Worm (Caenorhabditis elegans) whole organism, young adult: ENCODE measurements around the gene set-31.
A peak's percentile ranks its signal among the peaks of the same experiment; 100 is the strongest.

Source experiments
- D2030.7 ChIP-seq: fragments of 200-800 bp; sonication (Bioruptor generic); IDR thresholded peaks from 2 replicates; pipeline ENCODE4 v1.3.6; 2022; ENCODE audit warnings: missing genetic modification reagents, missing genetic modification characterization, missing compliant biosample characterization
- F22D6.2 ChIP-seq: sonication (generic microtip); optimal IDR thresholded peaks from 2 replicates; lab custom pipeline; 2016; ENCODE audit warnings: mild to moderate bottlenecking, missing genetic modification characterization, missing compliant biosample characterization
- F57A8.1 ChIP-seq: fragments of 200-800 bp; sonication (Bioruptor generic); optimal IDR thresholded peaks from 2 replicates; lab custom pipeline; 2018; ENCODE audit warnings: mild to moderate bottlenecking, missing genetic modification characterization, moderate library complexity, missing compliant biosample characterization
- Y67H2A.10 ChIP-seq: fragments of 200-800 bp; sonication (Bioruptor generic); conservative IDR thresholded peaks from 2 replicates; pipeline ENCODE4 v1.3.6; 2022; ENCODE audit warnings: missing genetic modification reagents, missing genetic modification characterization, missing compliant biosample characterization
- Y79H2A.3 ChIP-seq: fragments of 200-800 bp; sonication (Bioruptor generic); conservative IDR thresholded peaks from 2 replicates; pipeline ENCODE4 v1.3.6; 2022; ENCODE audit warnings: missing genetic modification reagents, missing genetic modification characterization, missing compliant biosample characterization
- Y95B8A.8 ChIP-seq: fragments of 200-800 bp; sonication (Bioruptor generic); IDR thresholded peaks from 2 replicates; pipeline ENCODE4 v1.3.6; 2022; ENCODE audit warnings: missing genetic modification reagents, missing genetic modification characterization, missing compliant biosample characterization
- ama-1 ChIP-seq, 3 experiments: fragments of 150-350 bp in 1 of 3; sonication (generic microtip) in 2 of 3; optimal IDR thresholded peaks; 2 replicates each; lab custom pipeline; 2014 to 2018; ENCODE audit warnings: missing biosample characterization in 2 of 3, missing genetic modification characterization in 2 of 3, missing genetic modification reagents in 2 of 3
- aptf-2 ChIP-seq: fragments of 200-800 bp; sonication (Bioruptor generic); conservative IDR thresholded peaks from 2 replicates; pipeline ENCODE4 v1.3.6; 2022; ENCODE audit warnings: missing genetic modification reagents, missing genetic modification characterization, missing compliant biosample characterization
- athp-1 ChIP-seq: sonication (generic microtip); optimal IDR thresholded peaks from 2 replicates; lab custom pipeline; 2017; ENCODE audit warnings: mild to moderate bottlenecking, missing genetic modification characterization, missing compliant biosample characterization
- attf-6 ChIP-seq: fragments of 200-800 bp; sonication (Bioruptor generic); IDR thresholded peaks from 2 replicates; pipeline ENCODE4 v1.3.6; 2022; ENCODE audit warnings: missing genetic modification reagents, missing genetic modification characterization, missing compliant biosample characterization
- cebp-1 ChIP-seq, 2 experiments: fragments of 200-800 bp in 1 of 2; sonication (Bioruptor generic) in 1 of 2; sonication (generic microtip) in 1 of 2; IDR thresholded peaks in 1 of 2; optimal IDR thresholded peaks in 1 of 2; 2 replicates each; pipeline versions ENCODE4 v1.3.6 to Lab custom; 2017 to 2022; ENCODE audit warnings: missing compliant biosample characterization in 2 of 2, missing genetic modification characterization in 2 of 2, mild to moderate bottlenecking in 1 of 2, missing genetic modification reagents in 1 of 2, moderate library complexity in 1 of 2
- ceh-100 ChIP-seq: fragments of 200-800 bp; sonication (Bioruptor generic); IDR thresholded peaks from 2 replicates; pipeline ENCODE4 v1.3.6; 2022; ENCODE audit warnings: missing genetic modification reagents, missing genetic modification characterization, missing compliant biosample characterization
- ceh-79 ChIP-seq: sonication (generic microtip); optimal IDR thresholded peaks from 2 replicates; lab custom pipeline; 2017; ENCODE audit warnings: mild to moderate bottlenecking, missing genetic modification characterization, missing compliant biosample characterization
- ceh-91 ChIP-seq: fragments of 200-800 bp; sonication (Bioruptor generic); IDR thresholded peaks from 2 replicates; pipeline ENCODE4 v1.3.6; 2022; ENCODE audit warnings: missing genetic modification reagents, missing genetic modification characterization, missing compliant biosample characterization
- dpl-1 ChIP-seq: fragments of 150-350 bp; optimal IDR thresholded peaks from 2 replicates; lab custom pipeline; 2014; ENCODE audit warnings: missing biosample characterization, missing genetic modification reagents, missing genetic modification characterization
- egl-44 ChIP-seq: fragments of 200-800 bp; sonication (Bioruptor generic); IDR thresholded peaks from 2 replicates; pipeline ENCODE4 v1.3.6; 2022; ENCODE audit warnings: missing genetic modification reagents, missing genetic modification characterization, missing compliant biosample characterization
- ekl-4 ChIP-seq: fragments of 200-800 bp; sonication (Bioruptor generic); IDR thresholded peaks from 2 replicates; pipeline ENCODE4 v1.3.6; 2022; ENCODE audit warnings: missing genetic modification reagents, missing genetic modification characterization, missing compliant biosample characterization
- hmg-1.2 ChIP-seq: fragments of 200-800 bp; sonication (Bioruptor generic); IDR thresholded peaks from 2 replicates; pipeline ENCODE4 v1.3.6; 2022; ENCODE audit warnings: missing genetic modification reagents, missing genetic modification characterization, missing compliant biosample characterization
- hmg-20 ChIP-seq: fragments of 200-800 bp; sonication (Bioruptor generic); IDR thresholded peaks from 2 replicates; pipeline ENCODE4 v1.3.6; 2022; ENCODE audit warnings: missing genetic modification reagents, missing genetic modification characterization, missing compliant biosample characterization
- hrde-1 ChIP-seq: sonication (generic microtip); optimal IDR thresholded peaks from 2 replicates; lab custom pipeline; 2016; ENCODE audit warnings: missing genetic modification characterization, mild to moderate bottlenecking, missing compliant biosample characterization, moderate library complexity, missing genotype, missing genetic modification reagents, borderline replicate concordance
- hsf-1 ChIP-seq: fragments of 200-800 bp; sonication (Bioruptor generic); IDR thresholded peaks from 2 replicates; pipeline ENCODE4 v1.3.6; 2022; ENCODE audit warnings: missing genetic modification reagents, missing genetic modification characterization, missing compliant biosample characterization
- lin-54 ChIP-seq: fragments of 200-800 bp; sonication (Bioruptor generic); optimal IDR thresholded peaks from 2 replicates; lab custom pipeline; 2018; ENCODE audit warnings: mild to moderate bottlenecking, missing genetic modification characterization, missing compliant biosample characterization
- madf-10 ChIP-seq: sonication (generic microtip); optimal IDR thresholded peaks from 2 replicates; lab custom pipeline; 2016; ENCODE audit warnings: mild to moderate bottlenecking, missing genetic modification characterization, missing compliant biosample characterization
- madf-6 ChIP-seq: fragments of 200-800 bp; sonication (Bioruptor generic); IDR thresholded peaks from 2 replicates; pipeline ENCODE4 v1.3.6; 2022; ENCODE audit warnings: missing genetic modification reagents, missing genetic modification characterization, missing compliant biosample characterization
- mes-4 ChIP-seq: sonication (generic microtip); optimal IDR thresholded peaks from 2 replicates; lab custom pipeline; 2016; ENCODE audit warnings: missing genotype, missing genetic modification characterization, missing compliant biosample characterization
- nfya-1 ChIP-seq: sonication (generic microtip); optimal IDR thresholded peaks from 2 replicates; lab custom pipeline; 2017; ENCODE audit warnings: antibody characterized with exemption, missing compliant biosample characterization, missing genetic modification characterization, borderline replicate concordance; ENCODE audit not compliant: insufficient read depth
- nfyb-1 ChIP-seq: fragments of 200-800 bp; sonication (Bioruptor generic); IDR thresholded peaks from 2 replicates; pipeline ENCODE4 v1.3.6; 2022; ENCODE audit warnings: missing genetic modification reagents, missing genetic modification characterization, missing compliant biosample characterization
- nhr-120 ChIP-seq: fragments of 200-800 bp; sonication (Bioruptor generic); IDR thresholded peaks from 2 replicates; pipeline ENCODE4 v1.3.6; 2022; ENCODE audit warnings: missing genetic modification characterization, missing compliant biosample characterization
- nhr-179 ChIP-seq: sonication (generic microtip); optimal IDR thresholded peaks from 2 replicates; lab custom pipeline; 2016; ENCODE audit warnings: mild to moderate bottlenecking, missing genetic modification characterization, missing compliant biosample characterization
- pbrm-1 ChIP-seq: fragments of 200-800 bp; sonication (Bioruptor generic); IDR thresholded peaks from 2 replicates; pipeline ENCODE4 v1.3.6; 2022; ENCODE audit warnings: missing genetic modification reagents, missing genetic modification characterization, missing compliant biosample characterization
- rcor-1 ChIP-seq: fragments of 200-800 bp; sonication (Bioruptor generic); IDR thresholded peaks from 2 replicates; pipeline ENCODE4 v1.3.6; 2022; ENCODE audit warnings: missing genetic modification reagents, missing genetic modification characterization, missing compliant biosample characterization
- rec-8 ChIP-seq, 2 experiments: sonication (generic microtip); optimal IDR thresholded peaks; 2 replicates each; lab custom pipeline; 2016; ENCODE audit warnings: mild to moderate bottlenecking in 2 of 2, missing genetic modification characterization in 2 of 2, missing genetic modification reagents in 2 of 2, missing genotype in 2 of 2, missing biosample characterization in 1 of 2, missing compliant biosample characterization in 1 of 2, moderate library complexity in 1 of 2
- repo-1 ChIP-seq: sonication (generic microtip); optimal IDR thresholded peaks from 2 replicates; lab custom pipeline; 2017; ENCODE audit warnings: mild to moderate bottlenecking, missing genetic modification characterization, missing compliant biosample characterization
- snpc-1.1 ChIP-seq: sonication (generic microtip); optimal IDR thresholded peaks from 2 replicates; lab custom pipeline; 2017; ENCODE audit warnings: missing genetic modification characterization, mild to moderate bottlenecking, missing compliant biosample characterization, antibody characterized with exemption, moderate library complexity, missing genotype, missing genetic modification reagents; ENCODE audit not compliant: insufficient read depth
- snpc-1.3 ChIP-seq: sonication (generic microtip); optimal IDR thresholded peaks from 2 replicates; lab custom pipeline; 2017; ENCODE audit warnings: missing genetic modification characterization, mild to moderate bottlenecking, missing compliant biosample characterization, antibody characterized with exemption, moderate library complexity, missing genotype, missing genetic modification reagents; ENCODE audit not compliant: insufficient read depth
- snpc-3.4 ChIP-seq: sonication (generic microtip); optimal IDR thresholded peaks from 2 replicates; lab custom pipeline; 2017; ENCODE audit warnings: missing genetic modification characterization, mild to moderate bottlenecking, missing compliant biosample characterization, antibody characterized with exemption, moderate library complexity, missing genotype, missing genetic modification reagents
- somi-1 ChIP-seq: fragments of 200-800 bp; sonication (Bioruptor generic); optimal IDR thresholded peaks from 2 replicates; lab custom pipeline; 2018; ENCODE audit warnings: mild to moderate bottlenecking, missing genetic modification characterization, missing compliant biosample characterization
- tbx-9 ChIP-seq: sonication (generic microtip); optimal IDR thresholded peaks from 2 replicates; lab custom pipeline; 2016; ENCODE audit warnings: borderline replicate concordance, missing genetic modification characterization, inconsistent platforms, missing compliant biosample characterization
- zim-3 ChIP-seq: sonication (generic microtip); optimal IDR thresholded peaks from 2 replicates; lab custom pipeline; 2017; ENCODE audit warnings: mild to moderate bottlenecking, missing genetic modification characterization, moderate library complexity, missing compliant biosample characterization

The set-31 gene

DNA sequence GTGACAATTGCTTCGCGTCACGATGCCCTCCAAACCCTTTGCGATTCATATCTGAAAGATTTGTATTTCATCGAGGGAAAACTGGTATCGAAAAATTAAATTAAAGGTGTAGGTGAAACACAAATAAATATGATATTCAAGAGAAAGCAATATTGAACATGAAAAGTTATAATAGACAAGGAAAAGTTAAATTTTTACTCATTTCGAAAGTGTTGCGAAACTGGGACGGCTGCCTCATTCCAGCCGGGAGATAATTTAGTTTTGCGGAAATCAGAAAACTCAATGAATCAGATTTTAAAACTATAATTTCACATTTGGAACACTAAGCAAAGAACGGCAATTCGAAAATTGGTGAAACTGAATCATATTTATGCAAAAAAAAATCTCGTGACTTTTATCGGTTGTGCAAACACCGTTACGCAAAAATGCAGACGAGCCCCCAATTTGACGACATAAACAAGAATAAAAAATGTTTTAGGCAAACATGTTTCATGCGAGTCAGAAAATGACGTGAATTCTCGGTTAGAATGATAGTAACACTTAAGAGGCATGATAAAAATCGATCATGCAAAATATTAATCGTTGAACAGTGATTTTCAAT, 2.6 kb upstream of the set-31 start, which contains the start of the genes nxf-1 and C15H11.11 (continued):
- TF ChIP-seq snpc-3.4 = no peak
- TF ChIP-seq ceh-91 = no peak
- TF ChIP-seq rcor-1 = 0 out of 2 replicates have a peak, but pooled peaks have one; percentile 36
- TF ChIP-seq Y79H2A.3 = no peak
- peak; percentile 6 for TF ChIP-seq ama-1 (optimal IDR thresholded peaks at IDR 0.05; lab: Kevin White, UChicago)
- no peak for TF ChIP-seq ama-1 (GFP tag; optimal IDR thresholded peaks at IDR 0.05; lab: Kevin White, UChicago)
- no peak for TF ChIP-seq zim-3 (tag; lab: Kevin White, UChicago)
- TF ChIP-seq egl-44 (GFP tag; lab: Robert Waterston, UW) = no peak
- no peak for TF ChIP-seq mes-4 (tag; lab: Kevin White, UChicago)
- peak; percentile 44; the same call in 1 of the 2 replicates for TF ChIP-seq ceh-100 (GFP tag; lab: Robert Waterston, UW)
- 0 out of 2 replicates have a peak, but pooled peaks have one; percentile 31 for TF ChIP-seq ekl-4 (GFP tag; lab: Robert Waterston, UW)
- TF ChIP-seq Y67H2A.10 (GFP tag; lab: Robert Waterston, UW) = no peak

DNA sequence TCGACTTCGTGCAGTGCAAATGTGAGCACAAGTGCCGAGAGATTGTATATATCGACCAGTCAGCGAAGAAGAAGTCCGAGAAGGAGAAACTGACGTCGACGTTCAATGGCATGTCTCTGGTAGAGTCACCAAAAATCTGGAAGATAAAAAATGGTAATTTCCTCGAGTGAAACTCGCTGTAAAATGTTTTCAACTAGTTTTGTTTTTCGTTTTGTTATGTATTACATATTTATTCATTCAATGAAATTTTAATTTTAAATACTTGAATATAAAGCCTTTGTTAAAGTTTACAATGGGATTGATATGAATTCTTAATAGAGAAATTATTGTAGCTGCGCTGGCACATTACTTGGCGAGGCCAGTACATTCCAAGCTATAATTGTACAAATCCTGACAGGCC, 2.2 kb downstream of the set-31 start:
- TF ChIP-seq Y95B8A.8 = peak; percentile 83; the same call in 1 of the 2 replicates
- TF ChIP-seq athp-1 (tag; lab: Kevin White, UChicago) = no peak
- no peak for TF ChIP-seq F57A8.1 (GFP tag; lab: Kevin White, UChicago)
- TF ChIP-seq Y79H2A.3 = no peak
- no peak for TF ChIP-seq cebp-1 (GFP tag; IDR thresholded peaks at IDR 0.05; lab: Robert Waterston, UW)
- peak; percentile 8 for TF ChIP-seq cebp-1 (tag; optimal IDR thresholded peaks at IDR 0.05; lab: Kevin White, UChicago)
- no peak for TF ChIP-seq somi-1 (GFP tag; lab: Kevin White, UChicago)
- no peak for TF ChIP-seq nhr-120
- TF ChIP-seq lin-54 (GFP tag; lab: Kevin White, UChicago) = peak; percentile 4
- no peak for TF ChIP-seq nhr-179
- TF ChIP-seq hrde-1 (tag; lab: Kevin White, UChicago) = peak; percentile 77
- TF ChIP-seq snpc-3.4 = peak; percentile 8
- no peak for TF ChIP-seq F22D6.2
- TF ChIP-seq pbrm-1 (GFP tag; lab: Robert Waterston, UW) = peak; percentile 51; the same call in 1 of the 2 replicates
- TF ChIP-seq egl-44 (GFP tag; lab: Robert Waterston, UW) = no peak
- no peak for TF ChIP-seq snpc-1.3 (tag; lab: Kevin White, UChicago)
- no peak for TF ChIP-seq madf-10
- peak; percentile 21 for TF ChIP-seq repo-1 (tag; lab: Kevin White, UChicago)
- no peak for TF ChIP-seq nfya-1 (tag; lab: Kevin White, UChicago)
- no peak for TF ChIP-seq attf-6 (GFP tag; lab: Robert Waterston, UW)
- no peak for TF ChIP-seq tbx-9 (tag; lab: Kevin White, UChicago)
- TF ChIP-seq ama-1 (optimal IDR thresholded peaks at IDR 0.05; lab: Kevin White, UChicago) = no peak
- peak in 1 of 2 experiments; percentile 58 for TF ChIP-seq ama-1 (GFP tag; optimal IDR thresholded peaks at IDR 0.05; lab: Kevin White, UChicago)
- TF ChIP-seq dpl-1 (GFP tag; lab: Kevin White, UChicago) = no peak
- TF ChIP-seq rec-8 (tag; optimal IDR thresholded peaks at IDR 0.05; lab: Kevin White, UChicago) = peak in 1 of 2 experiments; percentile 32
- TF ChIP-seq hmg-20 (GFP tag; lab: Robert Waterston, UW) = no peak
- TF ChIP-seq aptf-2 (GFP tag; lab: Robert Waterston, UW) = no peak

DNA sequence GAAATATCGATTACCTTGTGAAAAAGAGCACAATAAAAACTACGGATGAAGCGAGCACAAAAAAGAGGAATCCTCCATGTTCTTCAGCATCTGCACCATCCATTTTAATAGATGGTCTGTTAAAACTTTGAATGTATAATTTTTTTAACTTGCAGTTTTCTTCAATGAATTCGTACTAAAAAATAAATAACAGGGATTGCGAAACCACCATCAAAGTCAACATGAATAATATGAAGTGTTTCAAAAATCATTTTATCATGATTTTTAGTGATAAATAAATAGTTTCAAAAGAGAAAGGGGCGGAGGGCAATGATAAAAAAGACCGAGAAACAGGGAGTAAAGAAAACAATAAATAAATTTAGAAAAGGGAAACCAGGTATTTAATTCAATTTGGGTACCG, 3.6 kb downstream of the set-31 start, which contains the start of gene dhs-22:
dhs-22 (minus strand) TSS at position 116 of the 400 bp plus-strand sequence.
- TF ChIP-seq D2030.7 (GFP tag; lab: Robert Waterston, UW) (no peak), snpc-1.1 (tag; lab: Kevin White, UChicago) (peak; percentile 4), ceh-100 (GFP tag; lab: Robert Waterston, UW) (0 out of 2 replicates have a peak, but pooled peaks have one; percentile 48), ceh-79 (tag; lab: Kevin White, UChicago) (no peak), cebp-1 (GFP tag; IDR thresholded peaks at IDR 0.05; lab: Robert Waterston, UW) (peak; percentile 57; the same call in 1 of the 2 replicates), cebp-1 (tag; optimal IDR thresholded peaks at IDR 0.05; lab: Kevin White, UChicago) (peak; percentile 73), hsf-1 (GFP tag; lab: Robert Waterston, UW) (peak; percentile 1; the same call in 1 of the 2 replicates), nfyb-1 (GFP tag; lab: Robert Waterston, UW) (no peak), madf-6 (GFP tag; lab: Robert Waterston, UW) (peak; percentile 55), hmg-1.2 (GFP tag; lab: Robert Waterston, UW) (0 out of 2 replicates have a peak, but pooled peaks have one; percentile 17)
